Worm (Caenorhabditis elegans) whole organism, L1 larva: ENCODE data around the gene ndx-3.

Source experiments
- lir-3 ChIP-seq: sonication (generic microtip); optimal IDR thresholded peaks from 2 replicates; lab custom pipeline; 2016; ENCODE audit warnings: mild to moderate bottlenecking, missing genetic modification characterization, moderate library complexity, missing compliant biosample characterization; ENCODE audit not compliant: poor library complexity
- tlp-1 ChIP-seq: fragments of 150-350 bp; optimal IDR thresholded peaks from 2 replicates; lab custom pipeline; 2014; ENCODE audit warnings: missing biosample characterization, missing genetic modification characterization
- xbp-1 ChIP-seq: sonication (generic microtip); optimal IDR thresholded peaks from 2 replicates; lab custom pipeline; 2016; ENCODE audit warnings: missing genetic modification characterization, missing compliant biosample characterization

DNA sequence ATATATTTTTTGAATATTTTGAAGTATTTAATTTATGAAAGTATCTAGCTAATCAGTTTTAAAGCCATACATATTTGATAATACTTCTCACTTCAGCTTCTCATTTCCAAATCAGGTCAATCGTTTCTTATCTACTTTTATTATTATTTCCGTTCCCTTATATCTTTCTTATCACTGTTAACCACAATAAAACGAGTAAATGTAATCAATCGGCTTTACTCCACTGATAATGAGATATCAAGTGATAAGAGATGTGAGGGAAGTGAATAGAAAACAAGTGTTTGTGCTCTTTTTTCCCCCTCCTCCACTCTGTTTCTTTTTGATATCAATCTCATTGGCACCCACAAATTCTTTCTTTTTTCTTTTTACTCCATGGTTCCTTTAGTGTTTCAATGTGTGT, 13.2 kb downstream of the ndx-3 start:
- TF ChIP-seq tlp-1 (tag; lab: Kevin White, UChicago) = no peak
- TF ChIP-seq xbp-1 = no peak
- no peak for TF ChIP-seq lir-3
